Worm (Caenorhabditis elegans): ENCODE measurements around the gene cept-2.

Gene cept-2

DNA sequence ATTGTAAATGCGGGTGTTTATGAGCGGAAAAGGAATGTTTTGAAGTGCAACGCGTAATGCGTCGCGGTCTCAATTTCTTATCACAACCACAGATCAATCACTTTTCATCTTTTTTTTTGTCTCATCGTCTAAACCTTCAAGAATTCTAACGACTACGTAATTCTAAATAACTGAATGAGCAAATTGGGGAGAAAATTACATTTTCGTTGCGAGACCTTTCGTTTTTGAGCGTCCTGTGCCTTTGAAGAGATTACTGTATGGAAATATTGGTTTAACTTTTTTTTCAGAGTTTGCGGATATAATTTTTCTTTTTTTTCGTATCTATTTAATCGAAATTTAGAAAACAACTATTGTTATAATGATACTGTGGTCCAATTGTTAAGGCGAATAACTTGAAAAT, 2.9 kb downstream of the cept-2 start:
- TF ChIP-seq aly-1 (tag; optimal IDR thresholded peaks at IDR 0.05): no peak
- no peak for TF ChIP-seq ceh-36 (tag; optimal IDR thresholded peaks at IDR 0.05)
- no peak for TF ChIP-seq hmbx-1 (tag; optimal IDR thresholded peaks at IDR 0.05)
- no peak for TF ChIP-seq F13C5.2 (tag; optimal IDR thresholded peaks at IDR 0.05)
- no peak for TF ChIP-seq tra-4 (tag; optimal IDR thresholded peaks at IDR 0.05)
- TF ChIP-seq B0310.2 (tag; optimal IDR thresholded peaks at IDR 0.05): no peak
- TF ChIP-seq ama-1 (optimal IDR thresholded peaks at IDR 0.05): no peak
- TF ChIP-seq hnd-1 (tag; optimal IDR thresholded peaks at IDR 0.05): no peak
- TF ChIP-seq sea-1 (GFP tag; conservative IDR thresholded peaks at IDR 0.05): no peak
- TF ChIP-seq flt-1 (GFP tag; IDR thresholded peaks at IDR 0.05): no peak
- no peak for TF ChIP-seq ceh-13 (GFP tag; optimal IDR thresholded peaks at IDR 0.05)
- no peak for TF ChIP-seq pes-1 (GFP tag; IDR thresholded peaks at IDR 0.05)
- no peak for TF ChIP-seq tbx-11 (GFP tag; IDR thresholded peaks at IDR 0.05)
- TF ChIP-seq tbx-37 (GFP tag; conservative IDR thresholded peaks at IDR 0.05): no peak
- TF ChIP-seq ets-7 (tag; optimal IDR thresholded peaks at IDR 0.05): no peak

DNA sequence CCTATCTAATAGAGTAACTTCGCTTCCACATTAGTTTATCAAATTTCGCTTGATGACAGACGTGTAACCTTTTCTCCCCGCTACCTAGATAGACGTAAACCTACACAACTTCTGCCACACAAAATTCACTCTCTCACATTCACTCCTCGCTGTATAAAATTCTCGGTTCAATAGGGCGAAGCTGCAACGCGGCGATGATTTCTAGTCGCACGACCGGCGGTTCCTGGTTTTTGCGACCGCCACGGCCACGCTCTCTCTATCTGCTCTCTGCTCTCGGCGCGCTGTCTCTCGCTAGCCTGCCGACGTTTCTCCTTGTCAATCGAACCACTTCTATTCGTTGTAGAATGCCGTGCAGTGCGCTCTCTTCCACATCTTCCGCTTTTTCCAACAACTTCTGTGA, 3.4 kb downstream of the cept-2 start:
- peak; percentile 7 for TF ChIP-seq F13C5.2 (tag; optimal IDR thresholded peaks at IDR 0.05)
- peak; percentile 34 for TF ChIP-seq hmg-4 (GFP tag; optimal IDR thresholded peaks at IDR 0.05)
- no peak for TF ChIP-seq hnd-1 (tag; optimal IDR thresholded peaks at IDR 0.05)
- TF ChIP-seq sea-1 (GFP tag; conservative IDR thresholded peaks at IDR 0.05): 0 out of 2 replicates have a peak, but pooled peaks have one; percentile 21

DNA sequence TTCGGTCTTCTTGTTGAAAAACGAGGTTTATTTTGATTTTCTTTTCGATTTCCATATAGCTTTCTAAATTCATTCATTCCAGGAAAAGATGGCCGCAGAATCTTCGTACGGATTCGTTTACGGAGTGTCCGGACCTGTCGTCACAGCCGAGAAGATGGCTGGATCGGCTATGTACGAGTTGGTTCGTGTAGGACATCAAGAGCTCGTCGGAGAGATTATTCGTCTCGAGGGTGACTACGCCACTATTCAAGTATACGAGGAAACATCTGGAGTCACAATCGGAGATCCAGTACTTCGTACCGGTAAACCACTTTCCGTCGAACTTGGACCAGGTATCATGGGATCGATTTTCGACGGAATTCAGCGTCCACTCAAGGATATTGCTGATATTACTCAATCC, 4.1 kb downstream of the cept-2 start, which contains the start of gene vha-13:
Gene vha-13 (plus strand): TSS at position 81 of the 400 bp plus-strand sequence.
- TF ChIP-seq ets-7 (tag; optimal IDR thresholded peaks at IDR 0.05): no peak
- TF ChIP-seq sea-1 (GFP tag; conservative IDR thresholded peaks at IDR 0.05): no peak
- TF ChIP-seq tbx-37 (GFP tag; conservative IDR thresholded peaks at IDR 0.05): no peak
- no peak for TF ChIP-seq ama-1 (optimal IDR thresholded peaks at IDR 0.05)
- no peak for TF ChIP-seq ceh-13 (GFP tag; optimal IDR thresholded peaks at IDR 0.05)
- TF ChIP-seq aly-1 (tag; optimal IDR thresholded peaks at IDR 0.05): no peak
- no peak for TF ChIP-seq flt-1 (GFP tag; IDR thresholded peaks at IDR 0.05)
- TF ChIP-seq hmbx-1 (tag; optimal IDR thresholded peaks at IDR 0.05): no peak
- TF ChIP-seq F13C5.2 (tag; optimal IDR thresholded peaks at IDR 0.05): no peak

DNA sequence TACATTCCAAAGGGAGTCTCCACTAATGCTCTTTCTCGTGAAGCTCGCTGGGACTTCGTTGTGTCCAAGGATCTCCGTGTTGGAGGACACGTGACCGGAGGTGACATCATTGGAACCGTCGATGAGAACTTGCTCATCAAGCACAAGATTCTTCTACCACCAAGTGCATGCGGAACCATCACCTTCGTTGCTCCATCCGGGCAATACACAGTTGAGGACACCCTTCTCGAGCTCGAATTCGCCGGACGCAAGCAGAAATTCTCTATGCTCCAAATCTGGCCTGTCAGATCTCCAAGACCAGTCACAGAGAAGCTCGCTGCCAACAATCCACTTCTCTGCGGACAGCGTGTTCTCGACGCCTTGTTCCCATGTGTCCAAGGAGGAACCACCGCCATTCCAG, 4.5 kb downstream of the cept-2 start:
- no peak for TF ChIP-seq tbx-11 (GFP tag; IDR thresholded peaks at IDR 0.05)
- no peak for TF ChIP-seq sea-1 (GFP tag; conservative IDR thresholded peaks at IDR 0.05)
- TF ChIP-seq hmbx-1 (tag; optimal IDR thresholded peaks at IDR 0.05): no peak
- no peak for TF ChIP-seq B0310.2 (tag; optimal IDR thresholded peaks at IDR 0.05)
- TF ChIP-seq tra-4 (tag; optimal IDR thresholded peaks at IDR 0.05): no peak
- TF ChIP-seq aly-1 (tag; optimal IDR thresholded peaks at IDR 0.05): no peak
- TF ChIP-seq scrt-1 (GFP tag; IDR thresholded peaks at IDR 0.05): no peak
- no peak for TF ChIP-seq hmg-4 (GFP tag; optimal IDR thresholded peaks at IDR 0.05)
- no peak for TF ChIP-seq tbx-37 (GFP tag; conservative IDR thresholded peaks at IDR 0.05)
- no peak for TF ChIP-seq ama-1 (optimal IDR thresholded peaks at IDR 0.05)
- TF ChIP-seq ceh-13 (GFP tag; optimal IDR thresholded peaks at IDR 0.05): no peak
- no peak for TF ChIP-seq ceh-36 (tag; optimal IDR thresholded peaks at IDR 0.05)
- no peak for TF ChIP-seq hnd-1 (tag; optimal IDR thresholded peaks at IDR 0.05)
- no peak for TF ChIP-seq flt-1 (GFP tag; IDR thresholded peaks at IDR 0.05)
- no peak for TF ChIP-seq F13C5.2 (tag; optimal IDR thresholded peaks at IDR 0.05)
- no peak for TF ChIP-seq pes-1 (GFP tag; IDR thresholded peaks at IDR 0.05)
- no peak for TF ChIP-seq ets-7 (tag; optimal IDR thresholded peaks at IDR 0.05)

DNA sequence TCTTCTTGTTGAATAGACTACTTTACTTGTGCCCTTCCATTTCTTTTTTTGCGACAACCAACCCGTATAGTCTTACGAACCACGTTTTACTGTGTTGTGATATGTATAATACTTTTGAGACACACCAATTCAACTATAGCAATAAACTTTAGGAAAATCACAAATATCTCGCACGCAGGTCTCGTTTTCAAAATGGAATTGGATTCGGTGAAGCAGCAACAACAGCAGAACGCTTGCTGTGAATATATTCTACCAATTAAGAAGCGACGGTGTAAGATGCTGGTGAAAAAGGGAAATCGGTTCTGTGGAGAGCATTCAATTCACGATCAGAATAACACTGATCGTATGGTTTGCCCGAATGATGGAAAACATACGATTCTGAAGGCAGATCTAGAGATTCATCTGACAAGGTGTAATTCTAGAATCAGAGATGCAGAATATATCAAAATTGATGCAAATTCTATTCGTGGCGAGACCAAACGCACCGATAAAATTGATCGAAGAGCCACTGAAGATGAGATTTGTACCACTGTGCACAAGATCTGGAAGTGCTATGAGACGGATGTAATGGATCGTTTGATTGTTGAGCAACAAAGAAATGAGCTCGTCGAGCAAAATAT, 6.8 kb downstream of the cept-2 start, which contains the start of gene Y49A3A.3:
Gene Y49A3A.3 (plus strand): TSS at position 153 of the 620 bp plus-strand sequence.
- TF ChIP-seq flt-1 (GFP tag; IDR thresholded peaks at IDR 0.05) (no peak), tra-4 (tag; optimal IDR thresholded peaks at IDR 0.05) (no peak), aly-1 (tag; optimal IDR thresholded peaks at IDR 0.05) (peak; percentile 9), ama-1 (optimal IDR thresholded peaks at IDR 0.05) (peak; percentile 52), hmbx-1 (tag; optimal IDR thresholded peaks at IDR 0.05) (no peak), ceh-13 (GFP tag; optimal IDR thresholded peaks at IDR 0.05) (no peak), ceh-36 (tag; optimal IDR thresholded peaks at IDR 0.05) (no peak), F13C5.2 (tag; optimal IDR thresholded peaks at IDR 0.05) (no peak)

DNA sequence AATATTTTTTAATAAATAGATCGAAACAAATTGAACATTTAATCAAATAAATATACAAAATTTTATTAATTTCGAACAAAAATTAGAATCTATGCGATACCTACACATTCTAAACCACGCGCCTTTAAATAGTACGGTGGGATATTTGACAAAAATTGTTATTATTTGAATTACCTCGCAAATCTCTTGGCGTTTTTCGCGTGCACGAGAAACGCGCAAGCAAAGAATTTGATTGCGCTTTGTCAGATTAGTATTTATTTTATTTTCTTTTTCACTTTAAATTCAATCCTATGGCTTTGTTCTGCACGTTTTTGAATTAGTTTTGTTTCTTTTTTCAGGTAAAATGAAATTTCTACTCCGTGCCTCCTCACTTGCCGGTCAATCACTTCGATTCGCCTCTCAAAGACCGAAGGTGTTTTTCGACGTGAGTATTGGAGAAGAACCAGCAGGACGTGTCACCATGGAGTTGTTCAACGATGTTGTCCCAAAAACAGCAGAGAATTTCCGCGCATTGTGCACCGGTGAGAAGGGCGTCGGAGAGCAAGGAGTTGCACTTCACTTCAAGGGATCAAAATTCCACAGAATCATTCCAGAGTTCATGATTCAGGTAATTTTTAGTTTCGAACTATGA, 8.3 kb downstream of the cept-2 start, which contains the start of gene cyn-1:
Gene cyn-1 (plus strand): TSS at position 339 of the 631 bp plus-strand sequence.
- TF ChIP-seq tra-4 (tag; optimal IDR thresholded peaks at IDR 0.05) (no peak), F13C5.2 (tag; optimal IDR thresholded peaks at IDR 0.05) (peak; percentile 61), pes-1 (GFP tag; IDR thresholded peaks at IDR 0.05) (0 out of 2 replicates have a peak, but pooled peaks have one; percentile 36), hnd-1 (tag; optimal IDR thresholded peaks at IDR 0.05) (no peak), sea-1 (GFP tag; conservative IDR thresholded peaks at IDR 0.05) (no peak), hmbx-1 (tag; optimal IDR thresholded peaks at IDR 0.05) (no peak), tbx-37 (GFP tag; conservative IDR thresholded peaks at IDR 0.05) (no peak), ceh-36 (tag; optimal IDR thresholded peaks at IDR 0.05) (no peak), tbx-11 (GFP tag; IDR thresholded peaks at IDR 0.05) (no peak), scrt-1 (GFP tag; IDR thresholded peaks at IDR 0.05) (no peak), aly-1 (tag; optimal IDR thresholded peaks at IDR 0.05) (no peak), ceh-13 (GFP tag; optimal IDR thresholded peaks at IDR 0.05) (no peak), ets-7 (tag; optimal IDR thresholded peaks at IDR 0.05) (no peak)

DNA sequence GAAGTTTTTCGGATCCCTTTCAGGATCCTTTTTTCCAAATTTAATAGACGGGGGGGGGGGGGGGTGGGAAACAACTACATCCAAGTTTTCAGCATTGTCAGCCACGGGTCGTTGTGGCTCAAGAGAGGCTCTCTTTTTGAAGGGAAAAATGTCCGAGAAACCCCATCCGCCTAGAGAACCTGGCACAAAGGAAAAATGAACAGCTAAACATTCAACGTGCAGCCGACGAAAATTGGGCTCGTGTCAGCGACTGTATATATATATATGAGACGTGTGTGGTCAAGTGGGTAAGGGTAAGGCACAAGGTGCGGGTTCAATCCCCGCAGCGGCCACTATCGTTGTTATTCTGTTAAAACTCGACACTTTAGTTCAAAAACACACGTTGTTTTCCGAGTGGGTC, 11.0 kb downstream of the cept-2 start, which contains the start of gene Y49A3A.4:
Gene Y49A3A.4 (minus strand): TSS at position 314 of the 400 bp plus-strand sequence.
- TF ChIP-seq B0310.2 (tag; optimal IDR thresholded peaks at IDR 0.05) (no peak), hnd-1 (tag; optimal IDR thresholded peaks at IDR 0.05) (no peak), hmbx-1 (tag; optimal IDR thresholded peaks at IDR 0.05) (no peak), ets-7 (tag; optimal IDR thresholded peaks at IDR 0.05) (no peak), flt-1 (GFP tag; IDR thresholded peaks at IDR 0.05) (no peak), ceh-36 (tag; optimal IDR thresholded peaks at IDR 0.05) (no peak), ama-1 (optimal IDR thresholded peaks at IDR 0.05) (no peak), F13C5.2 (tag; optimal IDR thresholded peaks at IDR 0.05) (no peak), tra-4 (tag; optimal IDR thresholded peaks at IDR 0.05) (no peak), tbx-37 (GFP tag; conservative IDR thresholded peaks at IDR 0.05) (no peak), tbx-11 (GFP tag; IDR thresholded peaks at IDR 0.05) (no peak), scrt-1 (GFP tag; IDR thresholded peaks at IDR 0.05) (no peak), sea-1 (GFP tag; conservative IDR thresholded peaks at IDR 0.05) (no peak), hmg-4 (GFP tag; optimal IDR thresholded peaks at IDR 0.05) (no peak), pes-1 (GFP tag; IDR thresholded peaks at IDR 0.05) (no peak), aly-1 (tag; optimal IDR thresholded peaks at IDR 0.05) (no peak), ceh-13 (GFP tag; optimal IDR thresholded peaks at IDR 0.05) (no peak)
